Worm (Caenorhabditis elegans): ENCODE data around the gene nstp-3.
A peak's percentile ranks its signal among the peaks of the same experiment; 100 is the strongest.

- TF ChIP-seq nhr-76 (tag; optimal IDR thresholded peaks at IDR 0.05) = no peak
- no peak for TF ChIP-seq nhr-11 (tag; optimal IDR thresholded peaks at IDR 0.05)
- no peak for TF ChIP-seq hpl-2 (GFP tag; optimal IDR thresholded peaks at IDR 0.05)
- no peak for TF ChIP-seq nhr-12 (tag; optimal IDR thresholded peaks at IDR 0.05)
- no peak for TF ChIP-seq unc-62 (GFP tag; optimal IDR thresholded peaks at IDR 0.05)
- TF ChIP-seq fos-1 (tag; optimal IDR thresholded peaks at IDR 0.05) = no peak
- no peak for TF ChIP-seq mep-1 (tag; optimal IDR thresholded peaks at IDR 0.05)
- no peak for TF ChIP-seq lin-13 (GFP tag; optimal IDR thresholded peaks at IDR 0.05)
- TF ChIP-seq egl-27 (tag; optimal IDR thresholded peaks at IDR 0.05) = no peak
- peak; percentile 81 for TF ChIP-seq nhr-71 (tag; optimal IDR thresholded peaks at IDR 0.05)
- no peak for TF ChIP-seq snpc-4 (tag; optimal IDR thresholded peaks at IDR 0.05)
Measured at ce11 chrV:5832799-5833198, 34.8 kb upstream of the nstp-3 start.

All from whole organism, L1 larva.